Worm (Caenorhabditis elegans) whole organism, mixed stage, embryonic: Measurements from ENCODE around the gene marg-1.
A peak's percentile ranks its signal among the peaks of the same experiment; 100 is the strongest.

ENCODE experiments used
- M03D4.4 ChIP-seq: sonication (generic microtip); optimal IDR thresholded peaks from 2 replicates; lab custom pipeline; 2017; ENCODE audit warnings: mild to moderate bottlenecking, missing genetic modification characterization, missing compliant biosample characterization
- bed-3 ChIP-seq: fragments of 200-800 bp; sonication (Bioruptor generic); optimal IDR thresholded peaks from 3 replicates; lab custom pipeline; 2018; ENCODE audit warnings: mild to moderate bottlenecking, missing genetic modification characterization, moderate library complexity, missing compliant biosample characterization
- blmp-1 ChIP-seq: fragments of 150-350 bp; optimal IDR thresholded peaks from 2 replicates; lab custom pipeline; 2014; ENCODE audit warnings: missing biosample characterization, missing genetic modification characterization
- ceh-39 ChIP-seq: fragments of 150-350 bp; optimal IDR thresholded peaks from 2 replicates; lab custom pipeline; 2014; ENCODE audit warnings: missing biosample characterization, missing genetic modification characterization
- ceh-43 ChIP-seq: fragments of 200-800 bp; sonication (Bioruptor generic); optimal IDR thresholded peaks from 2 replicates; lab custom pipeline; 2018; ENCODE audit warnings: mild to moderate bottlenecking, missing genetic modification characterization, moderate library complexity, missing compliant biosample characterization
- ceh-83 ChIP-seq: fragments of 200-800 bp; sonication (Bioruptor generic); optimal IDR thresholded peaks from 2 replicates; lab custom pipeline; 2018; ENCODE audit warnings: mild to moderate bottlenecking, missing genetic modification characterization, missing compliant biosample characterization
- ces-1 ChIP-seq: fragments of 150-350 bp; optimal IDR thresholded peaks from 2 replicates; lab custom pipeline; 2014; ENCODE audit warnings: missing biosample characterization, missing genetic modification reagents, missing genetic modification characterization
- cnd-1 ChIP-seq: fragments of 200-800 bp; sonication (Bioruptor generic); optimal IDR thresholded peaks from 2 replicates; lab custom pipeline; 2018; ENCODE audit warnings: mild to moderate bottlenecking, missing genetic modification characterization, missing compliant biosample characterization
- drap-1 ChIP-seq: fragments of 200-800 bp; sonication (Bioruptor generic); optimal IDR thresholded peaks from 3 replicates; lab custom pipeline; 2018; ENCODE audit warnings: mild to moderate bottlenecking, missing genetic modification characterization, missing compliant biosample characterization
- elt-1 ChIP-seq: sonication (generic microtip); optimal IDR thresholded peaks from 2 replicates; lab custom pipeline; 2017; ENCODE audit warnings: missing genetic modification characterization, mild to moderate bottlenecking, missing compliant biosample characterization, antibody characterized with exemption, moderate library complexity, borderline replicate concordance; ENCODE audit not compliant: insufficient read depth
- flh-1 ChIP-seq: fragments of 200-800 bp; sonication (Bioruptor generic); optimal IDR thresholded peaks from 2 replicates; lab custom pipeline; 2018; ENCODE audit warnings: mild to moderate bottlenecking, missing genetic modification characterization, moderate library complexity, missing compliant biosample characterization
- ham-2 ChIP-seq: fragments of 200-800 bp; sonication (Bioruptor generic); optimal IDR thresholded peaks from 2 replicates; lab custom pipeline; 2018; ENCODE audit warnings: mild to moderate bottlenecking, missing genetic modification characterization, missing compliant biosample characterization
- hlh-1 ChIP-seq: fragments of 150-350 bp; optimal IDR thresholded peaks from 2 replicates; lab custom pipeline; 2014; ENCODE audit warnings: missing biosample characterization, missing genetic modification reagents, missing genetic modification characterization
- lin-13 ChIP-seq: fragments of 150-350 bp; optimal IDR thresholded peaks from 2 replicates; lab custom pipeline; 2014; ENCODE audit warnings: missing biosample characterization, missing genetic modification characterization
- lin-32 ChIP-seq: fragments of 200-800 bp; sonication (Bioruptor generic); optimal IDR thresholded peaks from 2 replicates; lab custom pipeline; 2018; ENCODE audit warnings: mild to moderate bottlenecking, missing genetic modification characterization, missing compliant biosample characterization
- lsy-2 ChIP-seq: fragments of 150-350 bp; optimal IDR thresholded peaks from 2 replicates; lab custom pipeline; 2014; ENCODE audit warnings: missing biosample characterization, missing genetic modification characterization
- mab-5 ChIP-seq: fragments of 150-350 bp; optimal IDR thresholded peaks from 2 replicates; lab custom pipeline; 2014; ENCODE audit warnings: missing biosample characterization, missing genetic modification characterization
- mep-1 ChIP-seq: fragments of 150-350 bp; optimal IDR thresholded peaks from 2 replicates; lab custom pipeline; 2017; ENCODE audit warnings: missing biosample characterization, missing genetic modification reagents, missing genetic modification characterization, inconsistent platforms
- mls-2 ChIP-seq: sonication (generic microtip); optimal IDR thresholded peaks from 2 replicates; lab custom pipeline; 2016; ENCODE audit warnings: mild to moderate bottlenecking, missing genetic modification characterization, moderate library complexity, missing compliant biosample characterization
- nhr-12 ChIP-seq: fragments of 150-350 bp; optimal IDR thresholded peaks from 2 replicates; lab custom pipeline; 2014; ENCODE audit warnings: missing biosample characterization, missing genetic modification characterization
- nhr-2 ChIP-seq: fragments of 150-350 bp; optimal IDR thresholded peaks from 2 replicates; lab custom pipeline; 2014; ENCODE audit warnings: missing biosample characterization, missing genetic modification characterization
- nhr-237 ChIP-seq: fragments of 150-350 bp; optimal IDR thresholded peaks from 2 replicates; lab custom pipeline; 2014; ENCODE audit warnings: missing biosample characterization, missing genetic modification characterization
- nhr-28 ChIP-seq: fragments of 150-350 bp; optimal IDR thresholded peaks from 2 replicates; lab custom pipeline; 2014; ENCODE audit warnings: missing biosample characterization, missing genetic modification characterization
- nhr-76 ChIP-seq: sonication (generic microtip); optimal IDR thresholded peaks from 2 replicates; lab custom pipeline; 2017; ENCODE audit warnings: missing biosample characterization, missing genetic modification characterization
- sptf-1 ChIP-seq: sonication (generic microtip); optimal IDR thresholded peaks from 2 replicates; lab custom pipeline; 2017; ENCODE audit warnings: mild to moderate bottlenecking, missing genetic modification characterization, moderate library complexity, missing compliant biosample characterization
- tbx-8 ChIP-seq: fragments of 200-800 bp; sonication (Bioruptor generic); optimal IDR thresholded peaks from 2 replicates; lab custom pipeline; 2018; ENCODE audit warnings: mild to moderate bottlenecking, missing genetic modification characterization, moderate library complexity, missing compliant biosample characterization
- unc-39 ChIP-seq: fragments of 150-350 bp; optimal IDR thresholded peaks from 2 replicates; lab custom pipeline; 2014; ENCODE audit warnings: missing biosample characterization, missing genetic modification characterization
- unc-62 ChIP-seq: fragments of 150-350 bp; optimal IDR thresholded peaks from 2 replicates; lab custom pipeline; 2014; ENCODE audit warnings: missing biosample characterization, missing genetic modification reagents, missing genetic modification characterization
- zip-8 ChIP-seq: fragments of 150-350 bp; optimal IDR thresholded peaks from 2 replicates; lab custom pipeline; 2014; ENCODE audit warnings: missing biosample characterization, missing genetic modification characterization
- ztf-11 ChIP-seq: fragments of 150-350 bp; optimal IDR thresholded peaks from 2 replicates; lab custom pipeline; 2014; ENCODE audit warnings: missing biosample characterization, missing genetic modification characterization

marg-1 gene

ce11 chrX:3742223-3742622 lies 38.7 kb downstream of the marg-1 start, which contains the start of gene fkh-2:
Gene fkh-2 (minus strand): TSS chrX:3742323.
- TF ChIP-seq ces-1 (GFP tag; lab: Kevin White, UChicago) = no peak
- no peak for TF ChIP-seq unc-39 (tag; lab: Kevin White, UChicago)
- no peak for TF ChIP-seq lsy-2 (tag; lab: Kevin White, UChicago)
- no peak for TF ChIP-seq flh-1 (GFP tag; lab: Kevin White, UChicago)
- no peak for TF ChIP-seq ceh-39 (tag; lab: Kevin White, UChicago)
- TF ChIP-seq drap-1 (GFP tag; lab: Kevin White, UChicago) = no peak
- no peak for TF ChIP-seq M03D4.4
- TF ChIP-seq ztf-11 = no peak
- TF ChIP-seq ceh-83 = no peak
- no peak for TF ChIP-seq nhr-237 (tag; lab: Kevin White, UChicago)
- no peak for TF ChIP-seq nhr-2
- no peak for TF ChIP-seq cnd-1 (tag; lab: Kevin White, UChicago)
- TF ChIP-seq mab-5 (tag; lab: Kevin White, UChicago) = no peak
- TF ChIP-seq ham-2 (GFP tag; lab: Kevin White, UChicago) = no peak
- no peak for TF ChIP-seq ceh-43 (GFP tag; lab: Kevin White, UChicago)
- TF ChIP-seq nhr-76 (tag; lab: Kevin White, UChicago) = no peak
- no peak for TF ChIP-seq mls-2 (tag; lab: Kevin White, UChicago)
- no peak for TF ChIP-seq lin-32 (GFP tag; lab: Kevin White, UChicago)
- TF ChIP-seq mep-1 (tag; lab: Kevin White, UChicago) = no peak

DNA sequence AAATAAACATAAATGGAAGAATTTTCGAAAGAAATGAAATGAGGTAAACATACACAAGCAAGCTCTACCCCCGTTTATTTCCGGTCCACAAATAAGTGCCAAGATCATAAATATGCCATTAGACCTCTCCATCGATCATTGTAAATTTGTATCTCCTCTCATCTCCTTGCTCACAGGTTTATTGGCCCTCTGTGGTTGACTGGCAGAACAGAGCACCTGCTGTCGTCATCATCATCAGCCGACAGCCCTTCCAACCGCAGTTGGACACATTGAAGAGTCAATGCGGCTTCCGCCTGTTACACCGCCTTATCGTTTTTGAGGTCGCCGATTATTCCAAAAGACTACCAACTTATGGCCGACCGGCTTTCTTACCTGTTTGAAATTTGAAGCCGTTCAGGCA lies 42.3 kb downstream of the marg-1 start:
- TF ChIP-seq flh-1 (GFP tag; lab: Kevin White, UChicago) = no peak
- no peak for TF ChIP-seq drap-1 (GFP tag; lab: Kevin White, UChicago)
- TF ChIP-seq cnd-1 (tag; lab: Kevin White, UChicago) = no peak
- TF ChIP-seq ceh-43 (GFP tag; lab: Kevin White, UChicago) = no peak
- TF ChIP-seq nhr-2 = peak; percentile 66
- no peak for TF ChIP-seq nhr-237 (tag; lab: Kevin White, UChicago)
- TF ChIP-seq nhr-12 (tag; lab: Kevin White, UChicago) = no peak
- TF ChIP-seq mab-5 (tag; lab: Kevin White, UChicago) = no peak
- no peak for TF ChIP-seq M03D4.4
- TF ChIP-seq bed-3 (GFP tag; lab: Kevin White, UChicago) = no peak
- no peak for TF ChIP-seq ham-2 (GFP tag; lab: Kevin White, UChicago)
- no peak for TF ChIP-seq nhr-28 (tag; lab: Kevin White, UChicago)
- no peak for TF ChIP-seq ztf-11
- no peak for TF ChIP-seq tbx-8
- peak; percentile 88 for TF ChIP-seq hlh-1 (tag; lab: Kevin White, UChicago)
- TF ChIP-seq unc-62 (GFP tag; lab: Kevin White, UChicago) = peak; percentile 85
- no peak for TF ChIP-seq sptf-1 (tag; lab: Kevin White, UChicago)
- TF ChIP-seq ceh-39 (tag; lab: Kevin White, UChicago) = no peak

- TF ChIP-seq zip-8 (tag; lab: Kevin White, UChicago) (peak; percentile 86), elt-1 (no peak), ztf-11 (no peak), lin-13 (no peak), ham-2 (GFP tag; lab: Kevin White, UChicago) (no peak), ceh-39 (tag; lab: Kevin White, UChicago) (no peak), nhr-2 (peak; percentile 82), cnd-1 (tag; lab: Kevin White, UChicago) (no peak)
These were observed 47.2 kb downstream of the marg-1 start, which contains the start of gene tag-18 for ce11 chrX:3733732-3734131. Gene tag-18 (minus strand): TSS chrX:3734036.

- TF ChIP-seq lsy-2 (tag; lab: Kevin White, UChicago) (no peak), hlh-1 (tag; lab: Kevin White, UChicago) (peak; percentile 73), blmp-1 (tag; lab: Kevin White, UChicago) (no peak), ham-2 (GFP tag; lab: Kevin White, UChicago) (no peak), mab-5 (tag; lab: Kevin White, UChicago) (no peak)
These were observed 47.6 kb downstream of the marg-1 start for ce11 chrX:3733321-3733720.

ce11 chrX:3728970-3729369 lies 52.0 kb downstream of the marg-1 start, which contains the start of gene aex-4:
Gene aex-4 (plus strand): TSS chrX:3729281.
- no peak for TF ChIP-seq drap-1 (GFP tag; lab: Kevin White, UChicago)
- TF ChIP-seq lin-32 (GFP tag; lab: Kevin White, UChicago) = no peak
- no peak for TF ChIP-seq mab-5 (tag; lab: Kevin White, UChicago)
- TF ChIP-seq elt-1 = no peak
